Worm (Caenorhabditis elegans) whole organism, L1 larva: Measurements from ENCODE around the gene phb-2.

Experiments
- C34B4.2 ChIP-seq: sonication (generic microtip); optimal IDR thresholded peaks from 2 replicates; lab custom pipeline; 2017; ENCODE audit warnings: mild to moderate bottlenecking, missing genetic modification characterization, missing compliant biosample characterization
- aha-1 ChIP-seq: fragments of 150-350 bp; optimal IDR thresholded peaks from 2 replicates; lab custom pipeline; 2014; ENCODE audit warnings: missing biosample characterization, missing genetic modification characterization
- aly-2 ChIP-seq: fragments of 150-350 bp; optimal IDR thresholded peaks from 2 replicates; lab custom pipeline; 2014; ENCODE audit warnings: missing biosample characterization, missing genetic modification characterization
- ama-1 ChIP-seq: fragments of 150-350 bp; optimal IDR thresholded peaks from 2 replicates; lab custom pipeline; 2014
- blmp-1 ChIP-seq: fragments of 150-350 bp; optimal IDR thresholded peaks from 2 replicates; lab custom pipeline; 2014; ENCODE audit warnings: missing biosample characterization, missing genetic modification characterization
- ceh-63 ChIP-seq: fragments of 200-800 bp; sonication (Bioruptor generic); optimal IDR thresholded peaks from 2 replicates; lab custom pipeline; 2018; ENCODE audit warnings: mild to moderate bottlenecking, missing genetic modification characterization, missing compliant biosample characterization
- ceh-88 ChIP-seq: fragments of 200-800 bp; sonication (Bioruptor generic); IDR thresholded peaks from 2 replicates; pipeline ENCODE4 v1.3.6; 2022; ENCODE audit warnings: missing genetic modification characterization, missing compliant biosample characterization
- ces-1 ChIP-seq: fragments of 150-350 bp; optimal IDR thresholded peaks from 2 replicates; lab custom pipeline; 2014; ENCODE audit warnings: missing biosample characterization, missing genetic modification reagents, missing genetic modification characterization
- dsc-1 ChIP-seq: sonication (generic microtip); optimal IDR thresholded peaks from 2 replicates; lab custom pipeline; 2016; ENCODE audit warnings: mild to moderate bottlenecking, missing genetic modification characterization, missing compliant biosample characterization
- efl-1 ChIP-seq, 4 experiments: fragments of 150-350 bp; optimal IDR thresholded peaks in 3 of 4; peaks in 1 of 4; 1 replicate in 1 of 4; 2 replicates in 3 of 4; lab custom pipeline; 2014; ENCODE audit warnings: missing biosample characterization in 2 of 4, missing genetic modification characterization in 2 of 4, missing genetic modification reagents in 2 of 4
- efl-3 ChIP-seq: fragments of 200-800 bp; sonication (Bioruptor generic); optimal IDR thresholded peaks from 2 replicates; lab custom pipeline; 2018; ENCODE audit warnings: mild to moderate bottlenecking, missing genetic modification characterization, missing compliant biosample characterization
- elt-2 ChIP-seq: sonication (generic microtip); optimal IDR thresholded peaks from 2 replicates; lab custom pipeline; 2016; ENCODE audit warnings: missing genetic modification characterization, mild to moderate bottlenecking, inconsistent platforms, missing compliant biosample characterization, missing genetic modification reagents
- fkh-4 ChIP-seq: sonication (generic microtip); optimal IDR thresholded peaks from 2 replicates; lab custom pipeline; 2016; ENCODE audit warnings: missing compliant biosample characterization, missing genetic modification characterization, borderline replicate concordance
- fos-1 ChIP-seq: fragments of 150-350 bp; optimal IDR thresholded peaks from 2 replicates; lab custom pipeline; 2014; ENCODE audit warnings: missing biosample characterization, missing genetic modification characterization
- hlh-4 ChIP-seq: sonication (generic microtip); optimal IDR thresholded peaks from 2 replicates; lab custom pipeline; 2016; ENCODE audit warnings: mild to moderate bottlenecking, missing genetic modification characterization, missing compliant biosample characterization
- hpl-2 ChIP-seq: fragments of 150-350 bp; optimal IDR thresholded peaks from 2 replicates; lab custom pipeline; 2014; ENCODE audit warnings: missing biosample characterization, missing genetic modification reagents, missing genetic modification characterization
- jun-1 ChIP-seq: fragments of 150-350 bp; optimal IDR thresholded peaks from 2 replicates; lab custom pipeline; 2014; ENCODE audit warnings: missing biosample characterization, missing genetic modification reagents, missing genetic modification characterization
- lin-14 ChIP-seq: fragments of 200-800 bp; sonication (Bioruptor generic); optimal IDR thresholded peaks from 2 replicates; lab custom pipeline; 2018; ENCODE audit warnings: mild to moderate bottlenecking, missing genetic modification characterization, moderate library complexity, missing compliant biosample characterization
- lin-15B ChIP-seq: fragments of 150-350 bp; sonication (generic microtip); optimal IDR thresholded peaks from 3 replicates; lab custom pipeline; 2014; ENCODE audit warnings: missing biosample characterization, missing genetic modification characterization
- lir-3 ChIP-seq: sonication (generic microtip); optimal IDR thresholded peaks from 2 replicates; lab custom pipeline; 2016; ENCODE audit warnings: mild to moderate bottlenecking, missing genetic modification characterization, moderate library complexity, missing compliant biosample characterization; ENCODE audit not compliant: poor library complexity
- lsy-2 ChIP-seq, 2 experiments: fragments of 150-350 bp; optimal IDR thresholded peaks; 2 replicates each; lab custom pipeline; 2014; ENCODE audit warnings: missing biosample characterization in 2 of 2, missing genetic modification characterization in 2 of 2
- mab-9 ChIP-seq: fragments of 200-800 bp; sonication (Bioruptor generic); IDR thresholded peaks from 2 replicates; pipeline ENCODE4 v1.3.6; 2022; ENCODE audit warnings: missing genetic modification reagents, missing genetic modification characterization, missing compliant biosample characterization
- nhr-11 ChIP-seq: fragments of 150-350 bp; optimal IDR thresholded peaks from 2 replicates; lab custom pipeline; 2014; ENCODE audit warnings: missing biosample characterization, missing genetic modification characterization
- nhr-28 ChIP-seq: fragments of 150-350 bp; optimal IDR thresholded peaks from 2 replicates; lab custom pipeline; 2014; ENCODE audit warnings: missing biosample characterization, missing genetic modification characterization
- nhr-47 ChIP-seq: sonication (generic microtip); optimal IDR thresholded peaks from 2 replicates; lab custom pipeline; 2016; ENCODE audit warnings: mild to moderate bottlenecking, missing genetic modification characterization, moderate library complexity, missing compliant biosample characterization
- nhr-71 ChIP-seq: sonication (generic microtip); optimal IDR thresholded peaks from 2 replicates; lab custom pipeline; 2016; ENCODE audit warnings: mild to moderate bottlenecking, missing genetic modification characterization, moderate library complexity, missing compliant biosample characterization
- nhr-85 ChIP-seq: sonication (generic microtip); peaks from one replicate; lab custom pipeline; 2016; ENCODE audit warnings: missing genetic modification characterization, inconsistent platforms, missing compliant biosample characterization
- nhr-90 ChIP-seq: sonication (generic microtip); optimal IDR thresholded peaks from 2 replicates; lab custom pipeline; 2016; ENCODE audit warnings: mild to moderate bottlenecking, missing genetic modification characterization, missing compliant biosample characterization; ENCODE audit not compliant: poor library complexity
- pag-3 ChIP-seq: sonication (generic microtip); optimal IDR thresholded peaks from 2 replicates; lab custom pipeline; 2017; ENCODE audit warnings: missing genetic modification characterization, mild to moderate bottlenecking, missing compliant biosample characterization, antibody characterized with exemption, borderline replicate concordance; ENCODE audit not compliant: insufficient read depth
- pax-3 ChIP-seq: fragments of 200-800 bp; sonication (Bioruptor generic); optimal IDR thresholded peaks from 2 replicates; lab custom pipeline; 2018; ENCODE audit warnings: mild to moderate bottlenecking, missing genetic modification characterization, moderate library complexity, missing compliant biosample characterization
- pqm-1 ChIP-seq: sonication (generic microtip); optimal IDR thresholded peaks from 3 replicates; lab custom pipeline; 2017; ENCODE audit warnings: missing biosample characterization, missing genetic modification characterization
- snu-23 ChIP-seq: sonication (generic microtip); optimal IDR thresholded peaks from 2 replicates; lab custom pipeline; 2016; ENCODE audit warnings: missing genetic modification characterization, missing compliant biosample characterization
- sptf-1 ChIP-seq: fragments of 150-350 bp; optimal IDR thresholded peaks from 2 replicates; lab custom pipeline; 2014; ENCODE audit warnings: missing biosample characterization, missing genetic modification characterization
- sup-37 ChIP-seq: fragments of 200-800 bp; sonication (Bioruptor generic); optimal IDR thresholded peaks from 2 replicates; lab custom pipeline; 2018; ENCODE audit warnings: mild to moderate bottlenecking, missing genetic modification characterization, missing compliant biosample characterization
- swsn-7 ChIP-seq: sonication (generic microtip); optimal IDR thresholded peaks from 2 replicates; lab custom pipeline; 2016; ENCODE audit warnings: missing genetic modification characterization, missing compliant biosample characterization
- unc-62 ChIP-seq: fragments of 150-350 bp; optimal IDR thresholded peaks from 2 replicates; lab custom pipeline; 2014; ENCODE audit warnings: missing biosample characterization, missing genetic modification reagents, missing genetic modification characterization
- unc-86 ChIP-seq: sonication (generic microtip); optimal IDR thresholded peaks from 2 replicates; lab custom pipeline; 2016; ENCODE audit warnings: missing genetic modification characterization, missing compliant biosample characterization
- unc-98 ChIP-seq: fragments of 200-800 bp; sonication (Bioruptor generic); IDR thresholded peaks from 2 replicates; pipeline ENCODE4 v1.3.6; 2022; ENCODE audit warnings: missing genetic modification characterization, missing compliant biosample characterization
- xbp-1 ChIP-seq: sonication (generic microtip); optimal IDR thresholded peaks from 2 replicates; lab custom pipeline; 2016; ENCODE audit warnings: missing genetic modification characterization, missing compliant biosample characterization
- zag-1 ChIP-seq: fragments of 150-350 bp; optimal IDR thresholded peaks from 2 replicates; lab custom pipeline; 2014; ENCODE audit warnings: missing biosample characterization, missing genetic modification characterization
- ztf-4 ChIP-seq: fragments of 150-350 bp; optimal IDR thresholded peaks from 2 replicates; lab custom pipeline; 2014; ENCODE audit warnings: missing biosample characterization, missing genetic modification characterization

Gene phb-2

ce11 chrII:6248503-6248902 lies 2.7 kb upstream of the phb-2 start (continued):
- peak; percentile 64 for TF ChIP-seq nhr-90 (tag; lab: Kevin White, UChicago)
- TF ChIP-seq jun-1 (tag; lab: Kevin White, UChicago) = no peak

ce11 chrII:6252707-6253106 lies 1.5 kb downstream of the phb-2 start:
- TF ChIP-seq efl-1 (optimal IDR thresholded peaks at IDR 0.05; lab: Kevin White, UChicago) (no peak), efl-1 (GFP tag; optimal IDR thresholded peaks at IDR 0.05 in 1 of 2; lab: Kevin White, UChicago) (peak in 1 of 2 experiments; percentile 87), snu-23 (GFP tag; lab: Kevin White, UChicago) (no peak), nhr-85 (tag; lab: Kevin White, UChicago) (peak; percentile 23), lsy-2 (tag; optimal IDR thresholded peaks at IDR 0.05; lab: Kevin White, UChicago) (no peak), fkh-4 (tag; lab: Kevin White, UChicago) (no peak)

ce11 chrII:6256024-6256423 lies 4.8 kb downstream of the phb-2 start, which contains the start of gene F13H8.5:
F13H8.5 (minus strand) TSS chrII:6256124.
- TF ChIP-seq ceh-88 (GFP tag; lab: Robert Waterston, UW) (no peak), nhr-71 (no peak), aly-2 (no peak), xbp-1 (tag; lab: Kevin White, UChicago) (no peak), fos-1 (tag; lab: Kevin White, UChicago) (no peak), nhr-90 (tag; lab: Kevin White, UChicago) (no peak), zag-1 (no peak), pax-3 (tag; lab: Kevin White, UChicago) (no peak), C34B4.2 (tag; lab: Kevin White, UChicago) (no peak), blmp-1 (no peak), sup-37 (GFP tag; lab: Kevin White, UChicago) (no peak), ceh-63 (GFP tag; lab: Kevin White, UChicago) (no peak), lir-3 (tag; lab: Kevin White, UChicago) (no peak), mab-9 (GFP tag; lab: Robert Waterston, UW) (no peak), unc-62 (GFP tag; lab: Kevin White, UChicago) (no peak), aha-1 (tag; lab: Kevin White, UChicago) (no peak), nhr-11 (tag; lab: Kevin White, UChicago) (no peak), lin-15B (tag; lab: Kevin White, UChicago) (no peak), sptf-1 (tag; lab: Kevin White, UChicago) (no peak), unc-98 (GFP tag; lab: Robert Waterston, UW) (no peak)

ce11 chrII:6257220-6257877 lies 6.1 kb downstream of the phb-2 start:
- TF ChIP-seq lin-14 (no peak), unc-86 (tag; lab: Kevin White, UChicago) (no peak), blmp-1 (peak; percentile 25), pqm-1 (tag; lab: Kevin White, UChicago) (no peak), efl-1 (optimal IDR thresholded peaks at IDR 0.05; lab: Kevin White, UChicago) (no peak), efl-1 (GFP tag; optimal IDR thresholded peaks at IDR 0.05 in 1 of 2; lab: Kevin White, UChicago) (peak in 1 of 2 experiments; percentile 8), aha-1 (tag; lab: Kevin White, UChicago) (no peak), pag-3 (no peak), pax-3 (tag; lab: Kevin White, UChicago) (no peak), nhr-90 (tag; lab: Kevin White, UChicago) (no peak), swsn-7 (tag; lab: Kevin White, UChicago) (no peak), ztf-4 (no peak), mab-9 (GFP tag; lab: Robert Waterston, UW) (no peak), ama-1 (no peak), elt-2 (tag; lab: Kevin White, UChicago) (no peak), nhr-85 (tag; lab: Kevin White, UChicago) (peak; percentile 13), hlh-4 (no peak), efl-3 (GFP tag; lab: Kevin White, UChicago) (no peak), snu-23 (GFP tag; lab: Kevin White, UChicago) (no peak), dsc-1 (no peak), hpl-2 (no peak), nhr-47 (tag; lab: Kevin White, UChicago) (no peak), ces-1 (GFP tag; lab: Kevin White, UChicago) (no peak), nhr-28 (tag; lab: Kevin White, UChicago) (no peak)
